Fruit fly (Drosophila melanogaster): Measurements from ENCODE around the gene Yp3.

The Yp3 gene

dm6 chrX:13744599-13745052 is 14.7 kb upstream of the Yp3 start, which contains the start of gene Grip91 (continued):
- TF ChIP-seq tna (GFP tag; IDR thresholded peaks at IDR 0.05; ENCODE audit: partially characterized antibody) (no peak), fd3F (GFP tag; optimal IDR thresholded peaks at IDR 0.05) (no peak), MTF-1 (GFP tag; optimal IDR thresholded peaks at IDR 0.05; ENCODE audit: borderline replicate concordance) (no peak), sc (optimal IDR thresholded peaks at IDR 0.05) (no peak), sc (GFP tag; optimal IDR thresholded peaks at IDR 0.05) (no peak), dan (GFP tag; IDR thresholded peaks at IDR 0.05) (no peak), hb (GFP tag; IDR thresholded peaks at IDR 0.05; ENCODE audit: partially characterized antibody) (no peak), CG34422 (GFP tag; IDR thresholded peaks at IDR 0.05) (no peak), yki (optimal IDR thresholded peaks at IDR 0.05) (no peak), Deaf1 (tag; optimal IDR thresholded peaks at IDR 0.05) (no peak), CG4360 (GFP tag; IDR thresholded peaks at IDR 0.05) (no peak), pnt (GFP tag; optimal IDR thresholded peaks at IDR 0.05) (no peak), Six4 (GFP tag; optimal IDR thresholded peaks at IDR 0.05) (no peak), Tbp (GFP tag; optimal IDR thresholded peaks at IDR 0.05) (no peak), E2f2 (GFP tag; IDR thresholded peaks at IDR 0.05) (peak; percentile 77), CG13296 (GFP tag; optimal IDR thresholded peaks at IDR 0.05) (no peak), CG3281 (GFP tag; optimal IDR thresholded peaks at IDR 0.05) (no peak), CG6175 (GFP tag; IDR thresholded peaks at IDR 0.05) (no peak), Hand (GFP tag; optimal IDR thresholded peaks at IDR 0.05) (no peak), ERR (GFP tag; optimal IDR thresholded peaks at IDR 0.05) (no peak), wor (GFP tag; IDR thresholded peaks at IDR 0.05) (no peak), CG32767 (GFP tag; IDR thresholded peaks at IDR 0.05) (no peak), ATbp (GFP tag; optimal IDR thresholded peaks at IDR 0.05) (no peak), slou (GFP tag; optimal IDR thresholded peaks at IDR 0.05) (no peak), maf-S (GFP tag; optimal IDR thresholded peaks at IDR 0.05) (no peak), CG17568 (GFP tag; optimal IDR thresholded peaks at IDR 0.05) (no peak), Hr51 (GFP tag; optimal IDR thresholded peaks at IDR 0.05) (no peak), CG12659 (GFP tag; optimal IDR thresholded peaks at IDR 0.05) (peak; percentile 74), dm (GFP tag; optimal IDR thresholded peaks at IDR 0.05) (no peak), CG1529 (GFP tag; optimal IDR thresholded peaks at IDR 0.05) (no peak), btn (GFP tag; optimal IDR thresholded peaks at IDR 0.05) (no peak), CG15601 (tag; optimal IDR thresholded peaks at IDR 0.05) (no peak), PHDP (tag; optimal IDR thresholded peaks at IDR 0.05) (no peak), CG6765 (GFP tag; optimal IDR thresholded peaks at IDR 0.05) (peak; percentile 6), E2f1 (GFP tag; IDR thresholded peaks at IDR 0.05) (no peak), kah (GFP tag; optimal IDR thresholded peaks at IDR 0.05) (no peak), CG8281 (tag; optimal IDR thresholded peaks at IDR 0.05) (no peak), CG8089 (GFP tag; optimal IDR thresholded peaks at IDR 0.05) (no peak), CG9727 (GFP tag; optimal IDR thresholded peaks at IDR 0.05) (peak; percentile 18), Lim3 (GFP tag; IDR thresholded peaks at IDR 0.05) (no peak), Taf1 (GFP tag; IDR thresholded peaks at IDR 0.05) (no peak), Mes4 (GFP tag; optimal IDR thresholded peaks at IDR 0.05) (no peak), insv (GFP tag; optimal IDR thresholded peaks at IDR 0.05) (peak in 1 of 2 experiments; percentile 19), repo (GFP tag; optimal IDR thresholded peaks at IDR 0.05) (no peak), Pdp1 (GFP tag; optimal IDR thresholded peaks at IDR 0.05) (peak in 1 of 2 experiments; percentile 36), CG14014 (GFP tag; IDR thresholded peaks at IDR 0.05) (no peak), zf30C (GFP tag; optimal IDR thresholded peaks at IDR 0.05) (no peak), CG30020 (tag; optimal IDR thresholded peaks at IDR 0.05) (peak; percentile 33), al (GFP tag; IDR thresholded peaks at IDR 0.05) (no peak), CG6813 (GFP tag; optimal IDR thresholded peaks at IDR 0.05) (no peak), CG6854 (GFP tag; optimal IDR thresholded peaks at IDR 0.05) (no peak), bab2 (GFP tag; optimal IDR thresholded peaks at IDR 0.05) (no peak)
